Worm (Caenorhabditis elegans) whole organism, mixed stage, embryonic: Measurements from ENCODE around the gene C50H2.5.

Experiments used
- M03D4.4 ChIP-seq: sonication (generic microtip); optimal IDR thresholded peaks from 2 replicates; lab custom pipeline; 2017; ENCODE audit warnings: mild to moderate bottlenecking, missing genetic modification characterization, missing compliant biosample characterization
- bed-3 ChIP-seq: fragments of 200-800 bp; sonication (Bioruptor generic); optimal IDR thresholded peaks from 3 replicates; lab custom pipeline; 2018; ENCODE audit warnings: mild to moderate bottlenecking, missing genetic modification characterization, moderate library complexity, missing compliant biosample characterization
- blmp-1 ChIP-seq: fragments of 150-350 bp; optimal IDR thresholded peaks from 2 replicates; lab custom pipeline; 2014; ENCODE audit warnings: missing biosample characterization, missing genetic modification characterization
- ceh-39 ChIP-seq: fragments of 150-350 bp; optimal IDR thresholded peaks from 2 replicates; lab custom pipeline; 2014; ENCODE audit warnings: missing biosample characterization, missing genetic modification characterization
- ceh-83 ChIP-seq: fragments of 200-800 bp; sonication (Bioruptor generic); optimal IDR thresholded peaks from 2 replicates; lab custom pipeline; 2018; ENCODE audit warnings: mild to moderate bottlenecking, missing genetic modification characterization, missing compliant biosample characterization
- ces-1 ChIP-seq: fragments of 150-350 bp; optimal IDR thresholded peaks from 2 replicates; lab custom pipeline; 2014; ENCODE audit warnings: missing biosample characterization, missing genetic modification reagents, missing genetic modification characterization
- cnd-1 ChIP-seq: fragments of 200-800 bp; sonication (Bioruptor generic); optimal IDR thresholded peaks from 2 replicates; lab custom pipeline; 2018; ENCODE audit warnings: mild to moderate bottlenecking, missing genetic modification characterization, missing compliant biosample characterization
- drap-1 ChIP-seq: fragments of 200-800 bp; sonication (Bioruptor generic); optimal IDR thresholded peaks from 3 replicates; lab custom pipeline; 2018; ENCODE audit warnings: mild to moderate bottlenecking, missing genetic modification characterization, missing compliant biosample characterization
- ham-2 ChIP-seq: fragments of 200-800 bp; sonication (Bioruptor generic); optimal IDR thresholded peaks from 2 replicates; lab custom pipeline; 2018; ENCODE audit warnings: mild to moderate bottlenecking, missing genetic modification characterization, missing compliant biosample characterization
- lin-13 ChIP-seq: fragments of 150-350 bp; optimal IDR thresholded peaks from 2 replicates; lab custom pipeline; 2014; ENCODE audit warnings: missing biosample characterization, missing genetic modification characterization
- lin-32 ChIP-seq: fragments of 200-800 bp; sonication (Bioruptor generic); optimal IDR thresholded peaks from 2 replicates; lab custom pipeline; 2018; ENCODE audit warnings: mild to moderate bottlenecking, missing genetic modification characterization, missing compliant biosample characterization
- mab-5 ChIP-seq: fragments of 150-350 bp; optimal IDR thresholded peaks from 2 replicates; lab custom pipeline; 2014; ENCODE audit warnings: missing biosample characterization, missing genetic modification characterization
- mep-1 ChIP-seq: fragments of 150-350 bp; optimal IDR thresholded peaks from 2 replicates; lab custom pipeline; 2017; ENCODE audit warnings: missing biosample characterization, missing genetic modification reagents, missing genetic modification characterization, inconsistent platforms
- mls-2 ChIP-seq: sonication (generic microtip); optimal IDR thresholded peaks from 2 replicates; lab custom pipeline; 2016; ENCODE audit warnings: mild to moderate bottlenecking, missing genetic modification characterization, moderate library complexity, missing compliant biosample characterization
- nhr-2 ChIP-seq: fragments of 150-350 bp; optimal IDR thresholded peaks from 2 replicates; lab custom pipeline; 2014; ENCODE audit warnings: missing biosample characterization, missing genetic modification characterization
- nhr-237 ChIP-seq: fragments of 150-350 bp; optimal IDR thresholded peaks from 2 replicates; lab custom pipeline; 2014; ENCODE audit warnings: missing biosample characterization, missing genetic modification characterization
- nhr-28 ChIP-seq: fragments of 150-350 bp; optimal IDR thresholded peaks from 2 replicates; lab custom pipeline; 2014; ENCODE audit warnings: missing biosample characterization, missing genetic modification characterization
- pha-4 ChIP-seq: fragments of 150-350 bp; optimal IDR thresholded peaks from 2 replicates; lab custom pipeline; 2018; ENCODE audit warnings: missing biosample characterization, missing genetic modification reagents, missing genetic modification characterization
- sem-2 ChIP-seq: fragments of 200-800 bp; sonication (Bioruptor generic); optimal IDR thresholded peaks from 2 replicates; lab custom pipeline; 2018; ENCODE audit warnings: mild to moderate bottlenecking, missing genetic modification characterization, missing compliant biosample characterization
- snpc-4 ChIP-seq: fragments of 150-350 bp; optimal IDR thresholded peaks from 2 replicates; lab custom pipeline; 2014; ENCODE audit warnings: missing biosample characterization, missing genetic modification characterization
- sptf-1 ChIP-seq: sonication (generic microtip); optimal IDR thresholded peaks from 2 replicates; lab custom pipeline; 2017; ENCODE audit warnings: mild to moderate bottlenecking, missing genetic modification characterization, moderate library complexity, missing compliant biosample characterization
- unc-120 ChIP-seq: sonication (generic microtip); optimal IDR thresholded peaks from 2 replicates; lab custom pipeline; 2017; ENCODE audit warnings: missing genetic modification characterization, missing compliant biosample characterization; ENCODE audit not compliant: poor library complexity, severe bottlenecking
- unc-39 ChIP-seq: fragments of 150-350 bp; optimal IDR thresholded peaks from 2 replicates; lab custom pipeline; 2014; ENCODE audit warnings: missing biosample characterization, missing genetic modification characterization
- unc-62 ChIP-seq: fragments of 150-350 bp; optimal IDR thresholded peaks from 2 replicates; lab custom pipeline; 2014; ENCODE audit warnings: missing biosample characterization, missing genetic modification reagents, missing genetic modification characterization

Gene C50H2.5

DNA sequence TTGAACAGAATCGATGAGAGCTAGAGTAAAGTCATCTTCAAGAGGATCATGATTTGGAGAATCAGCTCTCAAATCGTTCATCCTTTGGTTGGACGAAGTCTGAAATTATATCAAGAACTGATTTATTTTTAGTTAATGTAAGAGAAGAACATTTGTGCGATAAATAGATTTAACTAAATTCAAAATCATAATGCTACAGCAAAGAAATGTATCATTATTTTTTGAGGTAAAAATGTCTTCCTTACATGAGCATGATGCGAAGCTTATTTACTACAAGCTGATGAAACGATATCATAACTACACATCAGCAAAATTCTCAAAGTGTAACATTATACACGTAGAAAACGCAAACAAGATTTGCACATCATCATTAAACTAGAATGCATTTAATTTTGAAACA, 43.9 kb downstream of the C50H2.5 start, which contains the start of gene madf-4:
Gene madf-4, minus strand, starts transcription at position 101 of the 400 bp plus-strand sequence.
- TF ChIP-seq unc-39 (tag; lab: Kevin White, UChicago) (no peak), cnd-1 (tag; lab: Kevin White, UChicago) (no peak), drap-1 (GFP tag; lab: Kevin White, UChicago) (no peak), mep-1 (no peak), blmp-1 (tag; lab: Kevin White, UChicago) (no peak), M03D4.4 (tag; lab: Kevin White, UChicago) (no peak), pha-4 (no peak), ceh-39 (no peak), snpc-4 (tag; lab: Kevin White, UChicago) (no peak), ceh-83 (GFP tag; lab: Kevin White, UChicago) (no peak), sptf-1 (tag; lab: Kevin White, UChicago) (no peak), unc-120 (tag; lab: Kevin White, UChicago) (no peak), unc-62 (GFP tag; lab: Kevin White, UChicago) (no peak), nhr-28 (tag; lab: Kevin White, UChicago) (no peak), nhr-2 (tag; lab: Kevin White, UChicago) (no peak), bed-3 (GFP tag; lab: Kevin White, UChicago) (no peak)

ce11 chrV:9962916-9963315, 44.4 kb downstream of the C50H2.5 start:
- TF ChIP-seq mls-2 (tag; lab: Kevin White, UChicago) (no peak), sem-2 (GFP tag; lab: Kevin White, UChicago) (no peak)
- TF ChIP-seq, all 35 proteins: peak for 0

ce11 chrV:9964152-9964785, 45.8 kb downstream of the C50H2.5 start:
- TF ChIP-seq nhr-2 (tag; lab: Kevin White, UChicago) (no peak), sptf-1 (tag; lab: Kevin White, UChicago) (peak; percentile 0)

ce11 chrV:9965891-9966290, 47.4 kb downstream of the C50H2.5 start:
- no peak for TF ChIP-seq sem-2 (GFP tag; lab: Kevin White, UChicago)
- no peak for TF ChIP-seq lin-13 (tag; lab: Kevin White, UChicago)
- no peak for TF ChIP-seq unc-62 (GFP tag; lab: Kevin White, UChicago)
- TF ChIP-seq ham-2 (GFP tag; lab: Kevin White, UChicago) = no peak
- TF ChIP-seq lin-32 (GFP tag; lab: Kevin White, UChicago) = no peak
- no peak for TF ChIP-seq cnd-1 (tag; lab: Kevin White, UChicago)
- no peak for TF ChIP-seq ces-1 (GFP tag; lab: Kevin White, UChicago)
- no peak for TF ChIP-seq unc-120 (tag; lab: Kevin White, UChicago)
- no peak for TF ChIP-seq mab-5 (tag; lab: Kevin White, UChicago)
- no peak for TF ChIP-seq nhr-237
- TF ChIP-seq pha-4 = no peak
- TF ChIP-seq, all 35 proteins: peak for 0
